Fruit fly (Drosophila melanogaster): Measurements from ENCODE around the gene hng3.

DNA sequence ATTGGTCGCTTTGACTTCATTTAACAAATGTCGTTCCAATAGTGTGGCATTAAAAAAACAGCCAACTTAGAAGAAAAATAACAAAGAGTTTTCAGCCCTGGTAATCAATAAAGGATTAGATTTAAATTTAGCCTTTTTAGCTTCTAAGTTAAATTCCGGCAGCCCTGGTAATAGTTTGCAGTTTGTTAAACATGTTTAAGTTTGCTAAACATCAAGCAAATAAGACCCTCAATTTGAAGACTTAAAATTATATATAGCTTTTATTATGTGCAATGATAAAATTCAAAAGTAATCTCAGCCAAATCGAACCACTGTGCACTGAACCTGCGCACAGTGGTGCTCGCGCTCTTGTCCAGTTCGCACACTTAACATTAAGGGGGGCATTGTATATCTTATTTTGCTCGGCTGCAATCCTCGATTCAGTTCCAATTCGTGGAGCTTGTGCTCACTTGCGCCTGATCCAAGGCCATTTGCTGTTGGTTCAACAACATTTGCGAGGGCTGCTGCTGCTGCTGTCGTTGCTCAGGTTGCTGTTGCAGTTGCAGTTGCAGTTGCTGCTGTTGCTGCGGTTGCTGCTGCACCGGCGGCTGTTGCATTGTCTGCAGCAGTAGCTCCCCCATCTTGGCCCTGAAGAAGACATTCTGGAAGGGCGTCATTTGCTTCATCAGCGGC is 17.7 kb downstream of the hng3 start:
- no peak for TF ChIP-seq Bgb (GFP tag; IDR thresholded peaks at IDR 0.05; ENCODE audit: partially characterized antibody)
- TF ChIP-seq bab2 (GFP tag; optimal IDR thresholded peaks at IDR 0.05), result no peak
- no peak for TF ChIP-seq fd96Cb (tag; optimal IDR thresholded peaks at IDR 0.05)
- TF ChIP-seq CG1792 (GFP tag; optimal IDR thresholded peaks at IDR 0.05), result no peak
- TF ChIP-seq ab (GFP tag; optimal IDR thresholded peaks at IDR 0.05), result no peak
- no peak for TF ChIP-seq CG18599 (GFP tag; optimal IDR thresholded peaks at IDR 0.05)
- TF ChIP-seq CG3407 (GFP tag; optimal IDR thresholded peaks at IDR 0.05), result no peak
- TF ChIP-seq prd (optimal IDR thresholded peaks at IDR 0.05), result no peak
- no peak for TF ChIP-seq prd (GFP tag; IDR thresholded peaks at IDR 0.05)

All from whole organism, embryonic.